Fruit fly (Drosophila melanogaster) whole organism, pupa: Measurements from ENCODE around the gene CG11247.

Experiments
- CG10348 ChIP-seq: fragments of 200-800 bp; sonication (Bioruptor generic); IDR thresholded peaks from 2 replicates; pipeline ENCODE4 v1.3.6; 2022; ENCODE audit warnings: missing biosample characterization, missing genetic modification characterization
- CG12605 ChIP-seq: fragments of 200-800 bp; sonication (Bioruptor generic); IDR thresholded peaks from 2 replicates; pipeline ENCODE4 v1.3.6; 2022; ENCODE audit warnings: missing biosample characterization, missing genetic modification characterization
- CG13204 ChIP-seq: fragments of 200-800 bp; sonication (Bioruptor generic); optimal IDR thresholded peaks from 2 replicates; lab custom pipeline; 2018; ENCODE audit warnings: missing biosample characterization, mild to moderate bottlenecking, missing genetic modification characterization, moderate library complexity
- CG14655 ChIP-seq: fragments of 200-800 bp; sonication (Bioruptor generic); optimal IDR thresholded peaks from 3 replicates; lab custom pipeline; 2017; ENCODE audit warnings: mild to moderate bottlenecking, missing biosample characterization, missing genetic modification reagents, missing genetic modification characterization
- CG15710 ChIP-seq: fragments of 200-800 bp; sonication (Bioruptor generic); optimal IDR thresholded peaks from 2 replicates; lab custom pipeline; 2018; ENCODE audit warnings: missing biosample characterization, mild to moderate bottlenecking, missing genetic modification characterization, moderate library complexity
- CG17806 ChIP-seq: fragments of 200-800 bp; sonication (Bioruptor generic); optimal IDR thresholded peaks from 2 replicates; lab custom pipeline; 2018; ENCODE audit warnings: missing biosample characterization, mild to moderate bottlenecking, missing genetic modification characterization, moderate library complexity
- CG32121 ChIP-seq: fragments of 200-800 bp; sonication (Bioruptor generic); IDR thresholded peaks from 2 replicates; pipeline ENCODE4 v1.3.6; 2022; ENCODE audit warnings: missing biosample characterization, missing genetic modification characterization
- CG34367 ChIP-seq: fragments of 200-800 bp; sonication (Bioruptor generic); optimal IDR thresholded peaks from 2 replicates; lab custom pipeline; 2018; ENCODE audit warnings: missing biosample characterization, mild to moderate bottlenecking, missing genetic modification characterization
- CG4496 ChIP-seq: fragments of 200-800 bp; sonication (Bioruptor generic); IDR thresholded peaks from 3 replicates; pipeline ENCODE4 v1.3.6; 2022; ENCODE audit warnings: missing biosample characterization, missing genetic modification characterization
- CG8159 ChIP-seq: fragments of 200-800 bp; sonication (Bioruptor generic); optimal IDR thresholded peaks from 3 replicates; lab custom pipeline; 2018; ENCODE audit warnings: missing biosample characterization, mild to moderate bottlenecking, missing genetic modification characterization, moderate library complexity
- CG8301 ChIP-seq: fragments of 200-800 bp; sonication (Bioruptor generic); optimal IDR thresholded peaks from 2 replicates; lab custom pipeline; 2018; ENCODE audit warnings: missing biosample characterization, mild to moderate bottlenecking, missing genetic modification characterization
- CG9948 ChIP-seq: fragments of 200-800 bp; sonication (Bioruptor generic); optimal IDR thresholded peaks from 2 replicates; lab custom pipeline; 2018; ENCODE audit warnings: missing biosample characterization, mild to moderate bottlenecking, missing genetic modification characterization, moderate library complexity
- D1 ChIP-seq: fragments of 200-800 bp; sonication (Bioruptor generic); optimal IDR thresholded peaks from 2 replicates; lab custom pipeline; 2018; ENCODE audit warnings: missing biosample characterization, mild to moderate bottlenecking, missing genetic modification characterization, moderate library complexity
- EcR ChIP-seq: fragments of 200-800 bp; sonication (Bioruptor generic); optimal IDR thresholded peaks from 3 replicates; lab custom pipeline; 2019; ENCODE audit warnings: missing biosample characterization, missing genetic modification characterization, mild to moderate bottlenecking, moderate library complexity, missing genetic modification reagents
- Ets98B ChIP-seq: fragments of 200-800 bp; sonication (Bioruptor generic); IDR thresholded peaks from 2 replicates; pipeline ENCODE4 v1.3.6; 2022; ENCODE audit warnings: missing biosample characterization, missing genetic modification characterization
- Pif1A ChIP-seq: fragments of 200-800 bp; sonication (Bioruptor generic); optimal IDR thresholded peaks from 3 replicates; lab custom pipeline; 2016; ENCODE audit warnings: missing biosample characterization, missing genetic modification characterization
- Pif1B ChIP-seq: fragments of 200-800 bp; sonication (Bioruptor generic); optimal IDR thresholded peaks from 3 replicates; lab custom pipeline; 2016; ENCODE audit warnings: missing biosample characterization, missing genetic modification characterization
- Snoo ChIP-seq: fragments of 200-800 bp; sonication (Bioruptor generic); optimal IDR thresholded peaks from 3 replicates; lab custom pipeline; 2017; ENCODE audit warnings: missing biosample characterization, mild to moderate bottlenecking, missing genetic modification characterization, inconsistent platforms
- fd96Ca ChIP-seq: fragments of 200-800 bp; sonication (Bioruptor generic); IDR thresholded peaks from 3 replicates; pipeline ENCODE4 v1.3.6; 2022; ENCODE audit warnings: missing biosample characterization, missing genetic modification characterization
- gl ChIP-seq: fragments of 200-800 bp; sonication (Bioruptor generic); optimal IDR thresholded peaks from 2 replicates; lab custom pipeline; 2018; ENCODE audit warnings: missing biosample characterization, mild to moderate bottlenecking, missing genetic modification characterization
- rn ChIP-seq: fragments of 200-800 bp; sonication (Bioruptor generic); IDR thresholded peaks from 2 replicates; pipeline ENCODE4 v1.3.6; 2022; ENCODE audit warnings: missing biosample characterization, missing genetic modification characterization

The CG11247 gene

DNA sequence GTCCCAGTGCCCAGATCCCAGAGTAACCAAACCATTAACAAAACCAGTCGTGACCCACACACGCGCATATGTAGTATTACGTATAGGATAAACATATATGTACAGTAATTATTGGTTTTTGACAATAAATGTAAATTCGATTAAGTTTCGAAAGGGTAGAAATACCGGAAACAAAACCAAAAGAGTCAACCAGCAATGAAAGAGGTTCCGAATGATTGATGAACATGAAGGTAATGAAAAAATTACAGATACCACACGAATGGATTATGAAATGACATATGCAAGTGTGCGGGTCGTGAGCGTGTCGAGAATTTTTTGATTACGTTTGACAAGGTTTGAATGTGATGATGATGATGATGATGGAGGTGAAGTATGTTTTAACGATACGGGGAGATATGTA is 34.0 kb downstream of the CG11247 start:
- TF ChIP-seq rn (GFP tag; lab: Robert Waterston, UW) (no peak), CG13204 (GFP tag; lab: Kevin White, UChicago) (peak; percentile 0), CG14655 (no peak), gl (tag; lab: Kevin White, UChicago) (no peak), fd96Ca (GFP tag; lab: Robert Waterston, UW) (no peak)

dm6 chr3L:21688607-21689129 is 39.9 kb downstream of the CG11247 start:
- TF ChIP-seq Pif1A (GFP tag; lab: Kevin White, UChicago): no peak
- no peak for TF ChIP-seq CG10348 (GFP tag; lab: Robert Waterston, UW)
- no peak for TF ChIP-seq rn (GFP tag; lab: Robert Waterston, UW)
- TF ChIP-seq CG9948 (tag; lab: Kevin White, UChicago): no peak
- no peak for TF ChIP-seq CG12605 (GFP tag; lab: Robert Waterston, UW)
- no peak for TF ChIP-seq D1 (tag; lab: Kevin White, UChicago)
- TF ChIP-seq CG15710 (tag; lab: Kevin White, UChicago): no peak
- no peak for TF ChIP-seq CG17806
- no peak for TF ChIP-seq Pif1B (GFP tag; lab: Kevin White, UChicago)
- no peak for TF ChIP-seq gl (tag; lab: Kevin White, UChicago)
- no peak for TF ChIP-seq Snoo (tag; lab: Kevin White, UChicago)
- TF ChIP-seq CG13204 (GFP tag; lab: Kevin White, UChicago): no peak

dm6 chr3L:21685753-21686152 is 42.9 kb downstream of the CG11247 start:
- TF ChIP-seq gl (tag; lab: Kevin White, UChicago) (peak; percentile 74), CG8159 (tag; lab: Kevin White, UChicago) (peak; percentile 94), CG12605 (GFP tag; lab: Robert Waterston, UW) (no peak), Snoo (tag; lab: Kevin White, UChicago) (no peak), Pif1A (GFP tag; lab: Kevin White, UChicago) (peak; percentile 74), CG15710 (tag; lab: Kevin White, UChicago) (peak; percentile 92), CG8301 (tag; lab: Kevin White, UChicago) (peak; percentile 69), Pif1B (GFP tag; lab: Kevin White, UChicago) (peak; percentile 77), CG9948 (tag; lab: Kevin White, UChicago) (peak; percentile 87), CG14655 (peak; percentile 86), CG10348 (GFP tag; lab: Robert Waterston, UW) (no peak), CG17806 (peak; percentile 87), rn (GFP tag; lab: Robert Waterston, UW) (no peak), CG34367 (peak; percentile 88), Ets98B (GFP tag; lab: Robert Waterston, UW) (no peak), CG4496 (GFP tag; lab: Robert Waterston, UW) (peak; percentile 47; the same call in 1 of the 3 replicates), CG32121 (no peak), CG13204 (GFP tag; lab: Kevin White, UChicago) (peak; percentile 83), fd96Ca (GFP tag; lab: Robert Waterston, UW) (peak; percentile 49; the same call in 1 of the 3 replicates), EcR (GFP tag; lab: Kevin White, UChicago) (peak; percentile 82), D1 (tag; lab: Kevin White, UChicago) (peak; percentile 79)
- TF ChIP-seq, all 21 proteins: peak for 15

DNA sequence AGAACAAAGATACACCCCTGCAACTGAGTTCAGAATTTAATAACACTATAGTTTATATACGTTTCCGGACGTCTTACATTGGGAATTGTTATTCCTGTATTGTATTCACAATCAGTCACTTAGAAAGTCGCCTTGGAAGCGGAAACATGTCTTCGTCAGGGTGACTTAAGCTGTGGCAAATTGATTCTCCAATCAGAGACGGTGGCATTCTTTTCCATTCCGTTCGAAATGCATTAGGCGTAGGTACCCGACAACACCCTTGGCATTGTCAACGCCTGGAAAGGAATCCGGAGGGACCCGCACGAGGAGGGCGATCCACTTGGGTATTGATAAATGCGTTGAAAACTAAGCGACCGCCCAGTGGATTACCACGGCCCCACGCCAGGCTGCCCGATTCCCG is 44.7 kb downstream of the CG11247 start, which contains the start of gene Sfp78E:
Gene Sfp78E (minus strand): TSS at position 101 of the 400 bp plus-strand sequence.
- TF ChIP-seq Pif1B (GFP tag; lab: Kevin White, UChicago) (no peak), Ets98B (GFP tag; lab: Robert Waterston, UW) (no peak)

DNA sequence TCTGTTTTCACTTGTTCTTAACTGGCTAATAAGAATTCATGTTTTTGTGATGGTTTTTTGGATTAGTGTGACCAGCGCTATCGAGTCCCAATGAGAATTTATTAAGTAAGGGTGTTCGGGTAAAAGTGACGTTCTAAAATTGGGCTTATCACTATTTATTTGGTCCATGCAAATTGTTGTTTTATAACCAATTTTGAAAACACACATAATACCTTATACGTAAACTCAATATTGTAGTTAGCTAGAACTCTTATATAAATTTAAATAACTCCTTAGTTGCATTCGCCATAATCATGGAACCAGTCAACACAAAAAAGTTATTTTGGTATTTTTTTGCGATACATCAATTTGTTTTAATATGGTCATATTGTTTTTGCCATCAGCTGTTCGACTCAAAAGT is 48.9 kb downstream of the CG11247 start, which contains the start of the genes Als2 and CG11248:
Gene Als2 (minus strand): TSS at position 69 of the 400 bp plus-strand sequence.
Gene CG11248 (plus strand): TSS at position 364 of the 400 bp plus-strand sequence.
- TF ChIP-seq CG8159 (tag; lab: Kevin White, UChicago) (peak; percentile 75), D1 (tag; lab: Kevin White, UChicago) (no peak), Ets98B (GFP tag; lab: Robert Waterston, UW) (peak; percentile 40; the same call in 1 of the 2 replicates), Snoo (tag; lab: Kevin White, UChicago) (no peak), CG34367 (peak; percentile 48), CG15710 (tag; lab: Kevin White, UChicago) (peak; percentile 73), rn (GFP tag; lab: Robert Waterston, UW) (0 out of 2 replicates have a peak, but pooled peaks have one; percentile 33), CG4496 (GFP tag; lab: Robert Waterston, UW) (peak; percentile 69; the same call in 2 of the 3 replicates), fd96Ca (GFP tag; lab: Robert Waterston, UW) (no peak), CG9948 (tag; lab: Kevin White, UChicago) (peak; percentile 67), CG32121 (peak; percentile 39; the same call in 1 of the 2 replicates)
